Fruit fly (Drosophila melanogaster) whole organism, embryonic: ENCODE results near the gene sick.

Experiments used
- Asciz ChIP-seq: fragments of 200-800 bp; sonication (Bioruptor generic); optimal IDR thresholded peaks from 2 replicates; lab custom pipeline; 2017; ENCODE audit warnings: missing biosample characterization, mild to moderate bottlenecking, missing genetic modification characterization, missing genetic modification reagents
- Blimp-1 ChIP-seq: fragments of 200-800 bp; sonication (Bioruptor generic); optimal IDR thresholded peaks from 3 replicates; lab custom pipeline; 2018; ENCODE audit warnings: missing biosample characterization, missing genetic modification characterization, mild to moderate bottlenecking, moderate library complexity, missing genetic modification reagents
- CG10267 ChIP-seq: fragments of 200-800 bp; sonication (Bioruptor generic); optimal IDR thresholded peaks from 2 replicates; lab custom pipeline; 2018; ENCODE audit warnings: missing biosample characterization, mild to moderate bottlenecking, missing genetic modification characterization, moderate library complexity
- CG11504 ChIP-seq: fragments of 200-800 bp; sonication (Bioruptor generic); optimal IDR thresholded peaks from 3 replicates; lab custom pipeline; 2019; ENCODE audit warnings: missing biosample characterization, mild to moderate bottlenecking, missing genetic modification characterization, moderate library complexity
- CG11560 ChIP-seq: fragments of 200-800 bp; sonication (Bioruptor generic); IDR thresholded peaks from 3 replicates; pipeline ENCODE4 v1.3.6; 2022; ENCODE audit warnings: missing biosample characterization, missing genetic modification characterization
- CG12219 ChIP-seq: fragments of 200-800 bp; sonication (Bioruptor generic); optimal IDR thresholded peaks from 3 replicates; lab custom pipeline; 2018; ENCODE audit warnings: missing biosample characterization, mild to moderate bottlenecking, missing genetic modification characterization
- CG12299 ChIP-seq: fragments of 200-800 bp; sonication (Bioruptor generic); optimal IDR thresholded peaks from 2 replicates; lab custom pipeline; 2018; ENCODE audit warnings: missing biosample characterization, mild to moderate bottlenecking, missing genetic modification characterization
- CG1233 ChIP-seq: fragments of 200-800 bp; sonication (Bioruptor generic); optimal IDR thresholded peaks from 4 replicates; lab custom pipeline; 2018; ENCODE audit warnings: missing biosample characterization, mild to moderate bottlenecking, missing genetic modification characterization
- CG14710 ChIP-seq: fragments of 200-800 bp; sonication (Bioruptor generic); optimal IDR thresholded peaks from 3 replicates; lab custom pipeline; 2019; ENCODE audit warnings: missing biosample characterization, mild to moderate bottlenecking, missing genetic modification characterization, moderate library complexity
- CG15696 ChIP-seq: fragments of 200-800 bp; sonication (Bioruptor generic); optimal IDR thresholded peaks from 2 replicates; lab custom pipeline; 2019; ENCODE audit warnings: missing biosample characterization, mild to moderate bottlenecking, missing genetic modification characterization, moderate library complexity
- CG17186 ChIP-seq: fragments of 200-800 bp; sonication (Bioruptor generic); optimal IDR thresholded peaks from 3 replicates; lab custom pipeline; 2017; ENCODE audit warnings: missing biosample characterization, missing genetic modification reagents, missing genetic modification characterization
- CG17361 ChIP-seq: fragments of 200-800 bp; sonication (Bioruptor generic); IDR thresholded peaks from 3 replicates; pipeline ENCODE4 v1.3.6; 2022; ENCODE audit warnings: missing biosample characterization, missing genetic modification characterization
- CG18476 ChIP-seq: fragments of 200-800 bp; sonication (Bioruptor generic); optimal IDR thresholded peaks from 2 replicates; lab custom pipeline; 2016; ENCODE audit warnings: missing biosample characterization, mild to moderate bottlenecking, missing genetic modification characterization
- CG18599 ChIP-seq: fragments of 200-800 bp; sonication (Bioruptor generic); optimal IDR thresholded peaks from 3 replicates; lab custom pipeline; 2017; ENCODE audit warnings: missing biosample characterization, missing genetic modification characterization, mild to moderate bottlenecking, moderate library complexity, missing genetic modification reagents
- CG2875 ChIP-seq: fragments of 200-800 bp; sonication (Bioruptor generic); optimal IDR thresholded peaks from 2 replicates; lab custom pipeline; 2017; ENCODE audit warnings: missing biosample characterization, mild to moderate bottlenecking, missing genetic modification characterization, missing genetic modification reagents
- CG31441 ChIP-seq: fragments of 200-800 bp; sonication (Bioruptor generic); IDR thresholded peaks from 2 replicates; pipeline ENCODE4 v1.3.6; 2022; ENCODE audit warnings: missing biosample characterization, missing genetic modification characterization
- CG4424 ChIP-seq: fragments of 200-800 bp; sonication (Bioruptor generic); optimal IDR thresholded peaks from 3 replicates; lab custom pipeline; 2016; ENCODE audit warnings: missing biosample characterization, missing genetic modification characterization
- CG8281 ChIP-seq: fragments of 200-800 bp; sonication (Bioruptor generic); optimal IDR thresholded peaks from 2 replicates; lab custom pipeline; 2018; ENCODE audit warnings: missing biosample characterization, mild to moderate bottlenecking, missing genetic modification characterization, moderate library complexity
- CG8290 ChIP-seq, 3 experiments: fragments of 200-800 bp; sonication (Bioruptor generic); optimal IDR thresholded peaks; 2 replicates each; lab custom pipeline; 2016 to 2019; ENCODE audit warnings: missing biosample characterization in 3 of 3, missing genetic modification characterization in 3 of 3, mild to moderate bottlenecking in 2 of 3, moderate library complexity in 1 of 3
- CG9727 ChIP-seq: fragments of 200-800 bp; sonication (Bioruptor generic); optimal IDR thresholded peaks from 3 replicates; lab custom pipeline; 2017; ENCODE audit warnings: missing biosample characterization, mild to moderate bottlenecking, missing genetic modification characterization
- CkIIα-i1 ChIP-seq: fragments of 200-800 bp; sonication (Bioruptor generic); IDR thresholded peaks from 2 replicates; pipeline ENCODE4 v1.3.6; 2022; ENCODE audit warnings: missing biosample characterization, missing genetic modification characterization
- Dfd ChIP-seq, 2 experiments: fragments of >200 bp; optimal IDR thresholded peaks; 2 replicates each; lab custom pipeline; 2017; ENCODE audit warnings: missing biosample characterization in 2 of 2, missing genetic modification characterization in 2 of 2
- Dp ChIP-seq: fragments of 200-800 bp; sonication (Bioruptor generic); optimal IDR thresholded peaks from 2 replicates; lab custom pipeline; 2018; ENCODE audit warnings: missing biosample characterization, mild to moderate bottlenecking, missing genetic modification characterization, moderate library complexity
- Drgx ChIP-seq: fragments of 200-800 bp; sonication (Bioruptor generic); IDR thresholded peaks from 2 replicates; pipeline ENCODE4 v1.3.6; 2022; ENCODE audit warnings: missing biosample characterization, missing genetic modification characterization
- Ets65A ChIP-seq: fragments of 200-800 bp; sonication (Bioruptor generic); peaks from one replicate; lab custom pipeline; 2016; ENCODE audit warnings: missing biosample characterization, missing genetic modification characterization
- HLHmδ ChIP-seq: fragments of 200-800 bp; sonication (Bioruptor generic); optimal IDR thresholded peaks from 2 replicates; lab custom pipeline; 2018; ENCODE audit warnings: missing biosample characterization, mild to moderate bottlenecking, missing genetic modification characterization, moderate library complexity
- Med ChIP-seq: fragments of 200-800 bp; sonication (Bioruptor generic); peaks from one replicate; lab custom pipeline; 2016; ENCODE audit warnings: missing biosample characterization, missing genetic modification characterization, mild to moderate bottlenecking, inconsistent platforms, moderate library complexity
- Taf1 ChIP-seq: fragments of 200-800 bp; sonication (Bioruptor generic); IDR thresholded peaks from 2 replicates; pipeline ENCODE4 v1.3.6; 2022; ENCODE audit warnings: missing biosample characterization, missing genetic modification characterization
- bab2 ChIP-seq: fragments of 200-800 bp; sonication (Bioruptor generic); optimal IDR thresholded peaks from 2 replicates; lab custom pipeline; 2016; ENCODE audit warnings: missing biosample characterization, missing genetic modification characterization
- bsh ChIP-seq, 2 experiments: fragments of 200-800 bp; sonication (Bioruptor generic); optimal IDR thresholded peaks; 2 replicates each; lab custom pipeline; 2017 to 2018; ENCODE audit warnings: mild to moderate bottlenecking in 2 of 2, missing biosample characterization in 2 of 2, missing genetic modification characterization in 2 of 2, moderate library complexity in 1 of 2
- btn ChIP-seq: fragments of 200-800 bp; sonication (Bioruptor generic); optimal IDR thresholded peaks from 2 replicates; lab custom pipeline; 2016; ENCODE audit warnings: missing biosample characterization, missing genetic modification characterization
- dmrt99B ChIP-seq: fragments of 200-800 bp; sonication (Bioruptor generic); optimal IDR thresholded peaks from 2 replicates; lab custom pipeline; 2018; ENCODE audit warnings: missing biosample characterization, mild to moderate bottlenecking, missing genetic modification characterization, moderate library complexity
- eve ChIP-seq, 2 experiments: fragments of >200 bp; optimal IDR thresholded peaks; 2 replicates each; lab custom pipeline; 2017; ENCODE audit warnings: missing biosample characterization in 2 of 2, missing genetic modification characterization in 2 of 2
- ewg ChIP-seq: fragments of 200-800 bp; sonication (Bioruptor generic); optimal IDR thresholded peaks from 3 replicates; lab custom pipeline; 2017; ENCODE audit warnings: mild to moderate bottlenecking, missing biosample characterization, missing genetic modification reagents, missing genetic modification characterization
- fd3F ChIP-seq: fragments of 200-800 bp; sonication (Bioruptor generic); optimal IDR thresholded peaks from 2 replicates; lab custom pipeline; 2018; ENCODE audit warnings: missing biosample characterization, mild to moderate bottlenecking, missing genetic modification characterization, moderate library complexity
- hbn ChIP-seq: fragments of 200-800 bp; sonication (Bioruptor generic); IDR thresholded peaks from 2 replicates; pipeline ENCODE4 v1.3.6; 2022; ENCODE audit warnings: missing biosample characterization, missing genetic modification characterization; ENCODE audit not compliant: partially characterized antibody
- jing ChIP-seq: fragments of 200-800 bp; sonication (Bioruptor generic); optimal IDR thresholded peaks from 2 replicates; lab custom pipeline; 2018; ENCODE audit warnings: missing biosample characterization, mild to moderate bottlenecking, missing genetic modification characterization
- knrl ChIP-seq: fragments of 200-800 bp; sonication (Bioruptor generic); IDR thresholded peaks from 3 replicates; pipeline ENCODE4 v1.3.6; 2022; ENCODE audit warnings: missing biosample characterization, missing genetic modification characterization; ENCODE audit not compliant: partially characterized antibody
- nerfin-1 ChIP-seq: fragments of 200-800 bp; sonication (Bioruptor generic); optimal IDR thresholded peaks from 3 replicates; lab custom pipeline; 2019; ENCODE audit warnings: missing biosample characterization, mild to moderate bottlenecking, missing genetic modification characterization, moderate library complexity
- nom ChIP-seq: fragments of 200-800 bp; sonication (Bioruptor generic); optimal IDR thresholded peaks from 2 replicates; lab custom pipeline; 2017; ENCODE audit warnings: missing biosample characterization, missing genetic modification characterization, mild to moderate bottlenecking, moderate library complexity, missing genetic modification reagents
- otp ChIP-seq: fragments of 200-800 bp; sonication (Bioruptor generic); IDR thresholded peaks from 3 replicates; pipeline ENCODE4, ENCODE4 v1.3.6; 2022; ENCODE audit warnings: missing biosample characterization, missing genetic modification characterization
- phol ChIP-seq: fragments of 200-800 bp; sonication (Bioruptor generic); optimal IDR thresholded peaks from 3 replicates; lab custom pipeline; 2018; ENCODE audit warnings: missing biosample characterization, mild to moderate bottlenecking, missing genetic modification characterization, moderate library complexity
- pros ChIP-seq: fragments of 200-800 bp; sonication (Bioruptor generic); optimal IDR thresholded peaks from 3 replicates; lab custom pipeline; 2019; ENCODE audit warnings: missing biosample characterization, mild to moderate bottlenecking, missing genetic modification characterization, moderate library complexity
- run ChIP-seq: fragments of 200-800 bp; sonication (Bioruptor generic); optimal IDR thresholded peaks from 3 replicates; lab custom pipeline; 2018; ENCODE audit warnings: missing biosample characterization, mild to moderate bottlenecking, missing genetic modification characterization
- sens ChIP-seq: fragments of 200-800 bp; sonication (Bioruptor generic); peaks from one replicate; lab custom pipeline; 2016; ENCODE audit warnings: missing biosample characterization, missing genetic modification characterization
- slou ChIP-seq: fragments of 200-800 bp; sonication (Bioruptor generic); optimal IDR thresholded peaks from 3 replicates; lab custom pipeline; 2016; ENCODE audit warnings: missing biosample characterization, missing genetic modification characterization
- sob ChIP-seq: fragments of 200-800 bp; sonication (Bioruptor generic); IDR thresholded peaks from 2 replicates; pipeline ENCODE4 v1.3.6; 2022; ENCODE audit warnings: missing biosample characterization, missing genetic modification characterization
- tll ChIP-seq, 2 experiments: fragments of 200-800 bp in 1 of 2; fragments of >200 bp in 1 of 2; sonication (Bioruptor generic) in 1 of 2; optimal IDR thresholded peaks; 2 replicates each; lab custom pipeline; 2017 to 2019; ENCODE audit warnings: missing biosample characterization in 2 of 2, missing genetic modification characterization in 2 of 2, mild to moderate bottlenecking in 1 of 2, moderate library complexity in 1 of 2

Gene sick

dm6 chr2L:19998139-19998538 lies 202.0 kb downstream of the sick start (continued):
- TF ChIP-seq CG8290 (GFP tag; optimal IDR thresholded peaks at IDR 0.05; lab: Kevin White, UChicago): no peak
- TF ChIP-seq CG8290 (tag; optimal IDR thresholded peaks at IDR 0.05; lab: Kevin White, UChicago): peak in 1 of 2 experiments; percentile 7
- TF ChIP-seq Asciz (GFP tag; lab: Kevin White, UChicago): peak; percentile 72
- TF ChIP-seq CG11504 (tag; lab: Kevin White, UChicago): peak; percentile 34
- TF ChIP-seq CG31441: peak; percentile 37; the same call in 1 of the 2 replicates
- TF ChIP-seq Med (GFP tag; lab: Kevin White, UChicago): peak; percentile 60
- no peak for TF ChIP-seq CG8281
- peak; percentile 1 for TF ChIP-seq CG1233 (GFP tag; lab: Kevin White, UChicago)
- peak; percentile 17 for TF ChIP-seq CG14710 (tag; lab: Kevin White, UChicago)
- peak; percentile 7 for TF ChIP-seq CG17186
- peak; percentile 28 for TF ChIP-seq CG18599
- TF ChIP-seq nerfin-1 (tag; lab: Kevin White, UChicago): peak; percentile 31
- TF ChIP-seq sens (GFP tag; lab: Kevin White, UChicago): peak; percentile 76
- peak; percentile 15 for TF ChIP-seq CG12219 (GFP tag; lab: Kevin White, UChicago)
- TF ChIP-seq knrl (GFP tag; lab: Robert Waterston, UW): no peak
- no peak for TF ChIP-seq CG12299
- TF ChIP-seq CG2875 (GFP tag; lab: Kevin White, UChicago): peak; percentile 30
- no peak for TF ChIP-seq nom (GFP tag; lab: Kevin White, UChicago)
- no peak for TF ChIP-seq run (tag; lab: Kevin White, UChicago)
- TF ChIP-seq slou: no peak
- TF ChIP-seq HLHmδ (GFP tag; lab: Kevin White, UChicago): peak; percentile 18
- TF ChIP-seq sob (GFP tag; lab: Robert Waterston, UW): no peak
- TF ChIP-seq Blimp-1: peak; percentile 48
- 0 out of 3 replicates have a peak, but pooled peaks have one; percentile 18 for TF ChIP-seq CG17361 (GFP tag; lab: Robert Waterston, UW)

- TF ChIP-seq fd3F (GFP tag; lab: Kevin White, UChicago): no peak
- TF ChIP-seq Blimp-1: peak; percentile 10
- TF ChIP-seq pros (GFP tag; lab: Kevin White, UChicago): no peak
- TF ChIP-seq CG10267: no peak
- no peak for TF ChIP-seq CG11560
- TF ChIP-seq Taf1 (GFP tag; lab: Robert Waterston, UW): no peak
- TF ChIP-seq dmrt99B: peak; percentile 4
- no peak for TF ChIP-seq CG18476 (GFP tag; lab: Kevin White, UChicago)
- TF ChIP-seq bab2 (GFP tag; lab: Kevin White, UChicago): no peak
- TF ChIP-seq Dfd (GFP tag; optimal IDR thresholded peaks at IDR 0.05; lab: Kevin White, UChicago): no peak
- TF ChIP-seq CG8281: no peak
- no peak for TF ChIP-seq btn (GFP tag; lab: Kevin White, UChicago)
- TF ChIP-seq Dp (GFP tag; lab: Kevin White, UChicago): no peak
- TF ChIP-seq tll (GFP tag; optimal IDR thresholded peaks at IDR 0.05; lab: Kevin White, UChicago): no peak
- no peak for TF ChIP-seq otp (GFP tag; lab: Robert Waterston, UW)
- TF ChIP-seq Drgx: peak; percentile 29; the same call in 1 of the 2 replicates
- no peak for TF ChIP-seq CkIIα-i1 (GFP tag; lab: Robert Waterston, UW)
- TF ChIP-seq HLHmδ (GFP tag; lab: Kevin White, UChicago): no peak
- no peak for TF ChIP-seq ewg (GFP tag; lab: Kevin White, UChicago)
- TF ChIP-seq eve (GFP tag; optimal IDR thresholded peaks at IDR 0.05; lab: Kevin White, UChicago): peak in 1 of 2 experiments; percentile 51
- TF ChIP-seq CG4424: no peak
- TF ChIP-seq jing (GFP tag; lab: Kevin White, UChicago): no peak
- TF ChIP-seq bsh (GFP tag; optimal IDR thresholded peaks at IDR 0.05; lab: Kevin White, UChicago): peak in 1 of 2 experiments; percentile 18
- no peak for TF ChIP-seq CG9727
- no peak for TF ChIP-seq hbn
- TF ChIP-seq sens (GFP tag; lab: Kevin White, UChicago): peak; percentile 20
- TF ChIP-seq CG15696 (tag; lab: Kevin White, UChicago): no peak
- TF ChIP-seq phol (tag; lab: Kevin White, UChicago): peak; percentile 21
- TF ChIP-seq Ets65A (GFP tag; lab: Kevin White, UChicago): peak; percentile 60
These were observed 205.9 kb downstream of the sick start for dm6 chr2L:20002086-20002485.
